Fruit fly (Drosophila melanogaster): ENCODE measurements around the gene dls.

Gene dls

DNA sequence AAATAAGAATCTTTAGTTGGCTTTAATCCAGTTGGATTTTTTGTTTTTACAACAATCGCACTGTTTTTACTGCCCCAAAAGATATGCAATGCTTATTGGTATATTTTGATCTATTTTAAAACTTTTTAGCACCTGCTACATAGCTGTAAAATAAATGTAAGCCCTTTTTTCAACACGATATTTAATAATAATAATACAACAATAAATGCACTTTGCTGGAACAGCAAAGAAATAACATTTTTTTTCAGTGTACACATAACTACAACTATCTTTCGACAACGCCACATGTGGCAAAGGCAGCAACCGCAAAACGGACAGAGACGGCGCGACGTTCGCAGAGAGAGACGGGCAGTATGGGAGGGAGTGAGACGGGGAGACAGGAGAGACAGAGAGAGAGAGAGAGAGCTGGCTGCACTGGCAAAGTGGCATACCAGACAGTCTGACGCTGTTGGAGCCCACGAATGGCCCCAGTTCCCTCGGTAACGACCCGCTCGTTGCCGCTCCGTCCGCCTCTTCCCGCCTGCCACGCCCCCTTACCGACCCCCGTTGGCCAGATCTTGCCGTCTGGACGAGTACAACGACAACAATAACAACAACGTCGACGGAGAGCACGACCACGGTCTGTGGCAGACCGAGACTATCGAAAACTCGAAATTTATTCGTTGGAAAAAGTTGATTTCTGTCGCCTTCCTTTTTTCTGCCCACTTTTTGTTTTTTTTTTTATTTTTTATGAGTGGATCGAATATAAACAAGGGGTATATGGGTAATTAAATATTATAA lies 10.2 kb downstream of the dls start (continued):
- TF ChIP-seq N (GFP tag; optimal IDR thresholded peaks at IDR 0.05) (no peak), woc (GFP tag; optimal IDR thresholded peaks at IDR 0.05) (peak; percentile 31), Myc (optimal IDR thresholded peaks at IDR 0.05) (no peak)

- TF ChIP-seq usp (GFP tag; optimal IDR thresholded peaks at IDR 0.05) (no peak), Sp1 (GFP tag; optimal IDR thresholded peaks at IDR 0.05) (peak; percentile 19), HLH106 (tag; optimal IDR thresholded peaks at IDR 0.05) (peak; percentile 5), OdsH (GFP tag; optimal IDR thresholded peaks at IDR 0.05) (peak; percentile 45), psq (GFP tag; optimal IDR thresholded peaks at IDR 0.05) (peak; percentile 66), br (GFP tag; optimal IDR thresholded peaks at IDR 0.05) (no peak), foxo (GFP tag; optimal IDR thresholded peaks at IDR 0.05) (peak in 1 of 2 experiments; percentile 36)
Observed at dm6 chr3L:16211936-16212287, 10.8 kb downstream of the dls start.

dm6 chr3L:16213201-16213600 lies 12.1 kb downstream of the dls start:
- TF ChIP-seq h (GFP tag; optimal IDR thresholded peaks at IDR 0.05), result no peak
- TF ChIP-seq rgr (GFP tag; optimal IDR thresholded peaks at IDR 0.05), result no peak
- TF ChIP-seq tai (GFP tag; optimal IDR thresholded peaks at IDR 0.05), result no peak
- TF ChIP-seq Rel (GFP tag; optimal IDR thresholded peaks at IDR 0.05), result no peak
- TF ChIP-seq Rel (tag; optimal IDR thresholded peaks at IDR 0.05), result no peak
- no peak for TF ChIP-seq dsf (GFP tag; optimal IDR thresholded peaks at IDR 0.05; ENCODE audit: borderline replicate concordance)
- TF ChIP-seq Dfd (GFP tag; optimal IDR thresholded peaks at IDR 0.05), result no peak
- no peak for TF ChIP-seq N (GFP tag; optimal IDR thresholded peaks at IDR 0.05)
- no peak for TF ChIP-seq CG9705 (GFP tag; optimal IDR thresholded peaks at IDR 0.05)

DNA sequence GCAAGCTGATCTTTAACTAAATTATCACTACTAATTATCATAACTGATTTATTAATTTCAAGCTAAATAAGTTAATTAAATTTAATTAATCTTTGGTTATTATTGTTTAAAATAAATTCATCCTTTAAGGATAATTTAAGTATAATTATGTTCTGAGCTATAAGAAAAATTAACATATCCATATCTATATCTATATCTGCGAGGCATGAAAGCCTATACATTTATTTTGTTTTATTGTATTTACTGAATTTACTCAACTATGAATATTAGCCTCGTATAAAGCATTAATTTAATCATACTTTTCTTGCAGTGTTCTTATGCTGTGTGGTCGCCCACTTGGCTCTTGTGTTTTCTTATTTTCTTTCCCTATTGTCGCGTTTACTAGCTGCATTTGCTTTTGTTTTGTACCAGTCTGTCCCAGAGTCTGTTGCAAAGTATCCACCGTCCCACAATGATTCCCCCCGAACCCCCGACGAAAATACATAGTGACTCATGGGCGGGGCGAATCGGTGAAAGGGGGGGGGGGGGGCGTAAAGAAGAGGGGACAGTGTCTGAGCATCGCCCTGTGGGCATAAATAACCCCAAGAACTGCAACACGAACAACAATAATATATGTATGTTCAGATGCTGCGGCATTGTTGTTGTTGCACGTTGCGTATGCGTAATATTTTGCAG lies 13.5 kb downstream of the dls start:
- no peak for TF ChIP-seq Rel (GFP tag; optimal IDR thresholded peaks at IDR 0.05)
- TF ChIP-seq Rel (tag; optimal IDR thresholded peaks at IDR 0.05), result no peak
- TF ChIP-seq Hnf4 (GFP tag; optimal IDR thresholded peaks at IDR 0.05), result no peak
- no peak for TF ChIP-seq dmrt93B (GFP tag; optimal IDR thresholded peaks at IDR 0.05)
- TF ChIP-seq sv (GFP tag; optimal IDR thresholded peaks at IDR 0.05), result no peak
- TF ChIP-seq br (GFP tag; optimal IDR thresholded peaks at IDR 0.05), result no peak
- no peak for TF ChIP-seq usp (GFP tag; optimal IDR thresholded peaks at IDR 0.05)
- no peak for TF ChIP-seq dsf (GFP tag; optimal IDR thresholded peaks at IDR 0.05; ENCODE audit: borderline replicate concordance)
- TF ChIP-seq rgr (GFP tag; optimal IDR thresholded peaks at IDR 0.05), result no peak
- TF ChIP-seq ey (GFP tag; optimal IDR thresholded peaks at IDR 0.05), result no peak
- TF ChIP-seq jim (GFP tag; optimal IDR thresholded peaks at IDR 0.05), result no peak
- no peak for TF ChIP-seq foxo (GFP tag; optimal IDR thresholded peaks at IDR 0.05)
- TF ChIP-seq Dif (GFP tag; optimal IDR thresholded peaks at IDR 0.05; ENCODE audit: partially characterized antibody), result no peak
- no peak for TF ChIP-seq CG9705 (GFP tag; optimal IDR thresholded peaks at IDR 0.05)
- no peak for TF ChIP-seq tai (GFP tag; optimal IDR thresholded peaks at IDR 0.05)
- TF ChIP-seq sage (GFP tag; optimal IDR thresholded peaks at IDR 0.05), result no peak
- TF ChIP-seq Sp1 (GFP tag; optimal IDR thresholded peaks at IDR 0.05), result no peak
- TF ChIP-seq Abd-B (GFP tag; optimal IDR thresholded peaks at IDR 0.05), result no peak
- no peak for TF ChIP-seq GATAd (GFP tag; optimal IDR thresholded peaks at IDR 0.05)
- TF ChIP-seq psq (GFP tag; optimal IDR thresholded peaks at IDR 0.05), result no peak
- TF ChIP-seq Vsx2 (GFP tag; optimal IDR thresholded peaks at IDR 0.05; ENCODE audit: partially characterized antibody), result no peak

DNA sequence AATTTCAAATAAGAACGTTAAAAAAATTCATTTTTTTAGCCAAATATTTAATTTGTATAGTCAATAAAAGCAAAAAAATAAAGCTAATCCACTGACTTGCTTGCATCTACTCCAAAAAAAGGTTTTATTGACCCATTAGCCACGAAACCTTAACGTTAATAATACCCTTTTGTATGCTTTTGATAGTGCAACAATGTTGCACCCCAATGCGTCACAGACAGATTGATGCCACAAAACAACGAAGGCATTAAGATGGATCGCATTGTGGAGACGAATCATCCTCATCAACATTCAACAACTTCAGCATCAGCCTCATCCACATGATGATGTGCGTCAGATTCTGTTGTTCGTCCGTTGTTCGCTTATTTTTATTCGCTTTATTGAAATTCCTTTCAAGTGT lies 14.3 kb downstream of the dls start:
- TF ChIP-seq Dif (GFP tag; optimal IDR thresholded peaks at IDR 0.05; ENCODE audit: partially characterized antibody) (no peak), Vsx2 (GFP tag; optimal IDR thresholded peaks at IDR 0.05; ENCODE audit: partially characterized antibody) (no peak), tai (GFP tag; optimal IDR thresholded peaks at IDR 0.05) (no peak), fru (GFP tag; optimal IDR thresholded peaks at IDR 0.05) (no peak), sage (GFP tag; optimal IDR thresholded peaks at IDR 0.05) (no peak), dl (GFP tag; optimal IDR thresholded peaks at IDR 0.05; ENCODE audit: insufficient read depth in 1 of 2, partially characterized antibody in 2 of 2) (no peak), br (GFP tag; optimal IDR thresholded peaks at IDR 0.05) (no peak), h (GFP tag; optimal IDR thresholded peaks at IDR 0.05) (no peak), GATAd (GFP tag; optimal IDR thresholded peaks at IDR 0.05) (no peak), Hr83 (GFP tag; optimal IDR thresholded peaks at IDR 0.05; ENCODE audit: poor library complexity, severe bottlenecking) (no peak)

All from whole organism, wandering third instar larva.